Comparison of ENCODE assay signal across 3 fruit fly cellular contexts in genomic region chr3L:17310509-17310908, dm6.
TF ChIP-seq lines count a peak whose summit lies in the region.

No protein-coding gene starts in this region.

- TF ChIP-seq CTCF in whole organism, embryonic (GFP tag; optimal IDR thresholded peaks at IDR 0.05; lab: Kevin White, UChicago), result no peak

TF ChIP-seq in whole organism, embryonic, 481 proteins besides CTCF, POLR2A, EP300 and RAD21 (continues in another document):
- TF ChIP-seq CG31224 (GFP tag; IDR thresholded peaks at IDR 0.05; lab: Robert Waterston, UW) (peak; percentile 40; the same call in 1 of the 2 replicates), Dip2 (GFP tag; IDR thresholded peaks at IDR 0.05; lab: Robert Waterston, UW) (no peak), E2f2 (GFP tag; IDR thresholded peaks at IDR 0.05; lab: Robert Waterston, UW) (no peak), Lpt (GFP tag; optimal IDR thresholded peaks at IDR 0.05; lab: Kevin White, UChicago) (no peak), HLH54F (GFP tag; optimal IDR thresholded peaks at IDR 0.05; lab: Kevin White, UChicago) (no peak), CrebB (tag; optimal IDR thresholded peaks at IDR 0.05; lab: Kevin White, UChicago) (no peak), pzg (GFP tag; optimal IDR thresholded peaks at IDR 0.05; lab: Kevin White, UChicago) (no peak), nerfin-2 (GFP tag; IDR thresholded peaks at IDR 0.05; lab: Robert Waterston, UW; ENCODE audit: partially characterized antibody) (no peak), prd (optimal IDR thresholded peaks at IDR 0.05; lab: Kevin White, UChicago) (no peak), prd (GFP tag; IDR thresholded peaks at IDR 0.05; lab: Robert Waterston, UW) (peak; percentile 67), Usf (GFP tag; optimal IDR thresholded peaks at IDR 0.05; lab: Kevin White, UChicago) (no peak), Atf6 (GFP tag; IDR thresholded peaks at IDR 0.05; lab: Robert Waterston, UW) (0 out of 2 replicates have a peak, but pooled peaks have one; percentile 38), dpn (GFP tag; optimal IDR thresholded peaks at IDR 0.05; lab: Kevin White, UChicago) (no peak), CG17612 (GFP tag; IDR thresholded peaks at IDR 0.05; lab: Robert Waterston, UW) (no peak), CG7357 (GFP tag; IDR thresholded peaks at IDR 0.05; lab: Robert Waterston, UW) (no peak), CG14860 (GFP tag; IDR thresholded peaks at IDR 0.05; lab: Robert Waterston, UW; ENCODE audit: partially characterized antibody) (no peak), Hey (tag; optimal IDR thresholded peaks at IDR 0.05; lab: Kevin White, UChicago) (no peak), CG4404 (GFP tag; IDR thresholded peaks at IDR 0.05; lab: Robert Waterston, UW) (peak; percentile 32; the same call in 1 of the 2 replicates), Awh (GFP tag; IDR thresholded peaks at IDR 0.05; lab: Robert Waterston, UW) (no peak), Ets65A (GFP tag; lab: Kevin White, UChicago) (no peak), Elba2 (GFP tag; optimal IDR thresholded peaks at IDR 0.05; lab: Kevin White, UChicago) (no peak), ems (GFP tag; optimal IDR thresholded peaks at IDR 0.05; lab: Kevin White, UChicago) (no peak), ind (GFP tag; optimal IDR thresholded peaks at IDR 0.05; lab: Kevin White, UChicago) (peak; percentile 13), Spps (tag; optimal IDR thresholded peaks at IDR 0.05; lab: Kevin White, UChicago) (no peak), CG11695 (GFP tag; IDR thresholded peaks at IDR 0.05; lab: Robert Waterston, UW) (peak; percentile 61; the same call in 2 of the 3 replicates), CG1603 (tag; optimal IDR thresholded peaks at IDR 0.05; lab: Kevin White, UChicago) (no peak), odd (GFP tag; optimal IDR thresholded peaks at IDR 0.05; lab: Kevin White, UChicago) (peak; percentile 2), CG13624 (GFP tag; optimal IDR thresholded peaks at IDR 0.05; lab: Kevin White, UChicago) (no peak), bsh (GFP tag; optimal IDR thresholded peaks at IDR 0.05; lab: Kevin White, UChicago) (peak in 1 of 2 experiments; percentile 27), CG7928 (GFP tag; optimal IDR thresholded peaks at IDR 0.05; lab: Kevin White, UChicago) (no peak), cad (GFP tag; optimal IDR thresholded peaks at IDR 0.05; lab: Kevin White, UChicago) (no peak)

TF ChIP-seq in whole organism, prepupa, 60 proteins besides CTCF, POLR2A, EP300 and RAD21:
- TF ChIP-seq Lpt (GFP tag; optimal IDR thresholded peaks at IDR 0.05; lab: Kevin White, UChicago), result no peak
- no peak for TF ChIP-seq CG8119 (GFP tag; IDR thresholded peaks at IDR 0.05; lab: Robert Waterston, UW)
- 0 out of 3 replicates have a peak, but pooled peaks have one; percentile 12 for TF ChIP-seq eg (GFP tag; IDR thresholded peaks at IDR 0.05; lab: Robert Waterston, UW)
- no peak for TF ChIP-seq svp (GFP tag; lab: Kevin White, UChicago)
- TF ChIP-seq Ets21C (GFP tag; optimal IDR thresholded peaks at IDR 0.05; lab: Kevin White, UChicago), result no peak
- TF ChIP-seq CG3919 (GFP tag; optimal IDR thresholded peaks at IDR 0.05; lab: Kevin White, UChicago), result no peak
- TF ChIP-seq Blimp-1 (GFP tag; optimal IDR thresholded peaks at IDR 0.05; lab: Kevin White, UChicago), result no peak
- TF ChIP-seq esn (GFP tag; optimal IDR thresholded peaks at IDR 0.05; lab: Kevin White, UChicago), result no peak
- TF ChIP-seq CG7368 (GFP tag; optimal IDR thresholded peaks at IDR 0.05; lab: Kevin White, UChicago), result no peak
- peak; percentile 6 for TF ChIP-seq CG32006 (GFP tag; optimal IDR thresholded peaks at IDR 0.05; lab: Kevin White, UChicago)
- TF ChIP-seq pdm3 (GFP tag; optimal IDR thresholded peaks at IDR 0.05; lab: Kevin White, UChicago), result no peak

TF ChIP-seq in whole organism, pupa, 21 proteins besides CTCF, POLR2A, EP300 and RAD21:
- TF ChIP-seq Snoo (tag; optimal IDR thresholded peaks at IDR 0.05; lab: Kevin White, UChicago) (no peak), CG14655 (GFP tag; optimal IDR thresholded peaks at IDR 0.05; lab: Kevin White, UChicago) (peak; percentile 21)

Comparison
In these comparisons a context has a peak if more than half of its experiments do, and no peak if none do; other contexts are left out.
1. Of the 7 proteins assayed by ChIP-seq in both whole organism, embryonic and whole organism, prepupa: peak only in whole organism, embryonic: Blimp-1, CG6854, Gug and Sox102F; only in whole organism, prepupa: none; in both: none; in neither: 3.